Fruit fly (Drosophila melanogaster): Measurements from ENCODE around the gene Mur89F.
A peak's percentile ranks its signal among the peaks of the same experiment; 100 is the strongest.

Mur89F gene

dm6 chr3R:17202080-17202785 is at the start of gene Mur89F:
TSS of gene Mur89F (minus strand) at chr3R:17202130.
- TF ChIP-seq CTCF (optimal IDR thresholded peaks at IDR 0.05) (no peak), CG8478 (optimal IDR thresholded peaks at IDR 0.05) (no peak)

dm6 chr3R:17251271-17251670 is 49.3 kb upstream of the Mur89F start:
- TF ChIP-seq CG8478 (optimal IDR thresholded peaks at IDR 0.05) (no peak), CTCF (optimal IDR thresholded peaks at IDR 0.05) (no peak)

- TF ChIP-seq CTCF (optimal IDR thresholded peaks at IDR 0.05) (no peak), CG8478 (optimal IDR thresholded peaks at IDR 0.05) (no peak)
Measured at dm6 chr3R:17249233-17249632, 47.3 kb upstream of the Mur89F start.

DNA sequence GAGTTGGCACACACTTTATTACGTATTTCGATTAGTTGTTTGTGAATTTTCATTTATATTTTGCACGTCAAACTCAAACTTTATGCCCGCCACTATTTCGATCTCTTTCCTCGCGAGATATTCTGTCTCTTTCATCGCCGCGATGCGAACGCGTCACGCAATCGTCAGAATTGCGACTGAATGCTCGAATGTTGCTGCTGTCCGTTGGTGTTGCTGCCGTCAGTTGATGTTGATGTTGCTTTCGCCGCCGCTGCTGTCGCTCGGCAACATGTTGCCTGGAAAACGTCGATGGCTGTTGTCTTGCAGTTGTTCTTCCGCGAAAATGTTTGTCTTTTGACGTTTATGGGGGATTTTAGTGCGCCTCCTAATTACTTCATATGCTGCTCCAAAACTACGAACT is 45.8 kb upstream of the Mur89F start:
- TF ChIP-seq CG8478 (optimal IDR thresholded peaks at IDR 0.05) (no peak), CTCF (optimal IDR thresholded peaks at IDR 0.05) (no peak)

dm6 chr3R:17236936-17237335 is 35.0 kb upstream of the Mur89F start:
- no peak for TF ChIP-seq CG8478 (optimal IDR thresholded peaks at IDR 0.05)
- TF ChIP-seq CTCF (optimal IDR thresholded peaks at IDR 0.05): no peak

DNA sequence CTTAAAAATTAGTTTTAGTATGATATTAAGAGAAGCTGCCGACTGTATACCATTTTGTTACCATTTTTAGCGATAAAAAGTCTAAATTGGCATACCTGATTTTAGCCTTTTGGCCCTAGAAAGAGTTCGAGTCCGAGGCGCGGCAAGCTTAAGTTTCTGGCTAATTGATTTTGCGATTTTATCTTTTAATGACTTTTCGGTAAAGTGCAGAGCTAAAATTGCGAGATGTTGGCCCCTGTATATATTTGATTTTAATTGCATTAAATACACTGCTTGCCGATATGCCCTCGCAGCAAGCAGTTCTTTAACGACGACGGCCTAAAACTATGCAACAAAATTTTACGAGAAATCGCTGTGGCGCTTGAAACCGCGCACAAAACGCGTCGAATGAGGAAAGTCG is 29.6 kb upstream of the Mur89F start:
- no peak for TF ChIP-seq CG8478 (optimal IDR thresholded peaks at IDR 0.05)
- peak; percentile 39 to 47 for TF ChIP-seq CTCF (optimal IDR thresholded peaks at IDR 0.05)

dm6 chr3R:17222974-17223373 is 21.0 kb upstream of the Mur89F start, which contains the start of gene CG31262:
TSS of gene CG31262 (minus strand) at chr3R:17223074.
- no peak for TF ChIP-seq CTCF (optimal IDR thresholded peaks at IDR 0.05)
- no peak for TF ChIP-seq CG8478 (optimal IDR thresholded peaks at IDR 0.05)

- TF ChIP-seq CG8478 (optimal IDR thresholded peaks at IDR 0.05) (no peak), CTCF (optimal IDR thresholded peaks at IDR 0.05) (no peak)
Measured at dm6 chr3R:17219927-17220326, 18.0 kb upstream of the Mur89F start.

- TF ChIP-seq CTCF (optimal IDR thresholded peaks at IDR 0.05) (no peak), CG8478 (optimal IDR thresholded peaks at IDR 0.05) (no peak)
Measured at dm6 chr3R:17209990-17210389, 8.1 kb upstream of the Mur89F start.

DNA sequence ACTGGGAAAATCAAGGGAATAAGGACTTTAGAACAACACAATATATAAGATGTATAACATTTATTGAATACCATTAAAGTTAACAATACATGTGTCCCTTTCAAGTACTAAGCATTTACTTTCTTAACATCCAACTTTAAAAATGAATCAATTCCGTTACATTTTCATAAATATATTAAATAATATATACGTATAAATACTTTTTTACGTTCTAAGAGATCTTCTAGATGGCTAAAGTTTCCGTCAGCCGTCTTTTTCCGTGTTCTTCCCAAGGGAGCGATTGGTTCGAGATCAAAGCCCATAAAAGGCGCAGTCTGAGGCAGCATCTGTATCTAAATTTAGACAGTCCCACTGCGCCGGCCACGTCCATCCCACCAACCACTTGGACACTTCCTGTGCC is 4.9 kb upstream of the Mur89F start:
- TF ChIP-seq CTCF (optimal IDR thresholded peaks at IDR 0.05) (no peak), CG8478 (optimal IDR thresholded peaks at IDR 0.05) (no peak)

DNA sequence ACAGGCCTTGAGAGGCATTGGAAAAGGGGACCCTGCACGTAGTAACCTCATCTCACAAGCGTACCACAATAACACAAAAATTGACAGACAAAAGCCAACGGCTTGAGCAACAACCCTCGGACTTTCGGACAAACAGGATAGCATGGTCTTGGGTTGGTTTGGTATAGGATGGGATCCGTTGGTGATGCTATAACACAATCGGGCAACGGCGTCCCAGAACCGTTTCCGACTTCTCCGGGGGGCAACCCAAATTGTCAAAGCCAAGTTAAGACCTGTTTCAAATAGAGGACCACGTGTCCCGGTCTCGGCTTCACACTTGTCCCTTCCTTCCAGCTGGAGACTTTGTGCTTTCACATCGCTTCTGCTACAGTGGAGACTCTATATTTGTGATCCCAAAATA is 4.3 kb downstream of the Mur89F start:
- no peak for TF ChIP-seq CG8478 (optimal IDR thresholded peaks at IDR 0.05)
- no peak for TF ChIP-seq CTCF (optimal IDR thresholded peaks at IDR 0.05)

DNA sequence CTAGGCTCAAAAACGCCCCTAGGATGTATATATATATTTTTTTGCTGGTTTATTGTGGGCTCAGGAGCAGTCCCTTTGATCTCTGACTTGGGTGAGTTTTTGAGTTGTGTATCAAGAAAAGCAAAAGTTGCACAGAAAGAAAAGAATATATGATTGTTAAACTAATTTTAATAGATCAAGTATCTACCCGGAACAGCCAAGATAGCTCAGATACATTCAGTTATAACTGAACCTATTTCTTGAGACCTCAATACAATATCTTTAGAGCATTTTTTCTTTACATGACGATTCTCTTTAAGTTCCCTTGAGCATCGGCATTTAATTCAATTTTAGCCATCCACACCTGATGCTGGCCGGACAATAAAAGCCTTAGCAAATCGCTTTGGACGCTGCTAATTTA is 8.3 kb downstream of the Mur89F start:
- TF ChIP-seq CTCF (optimal IDR thresholded peaks at IDR 0.05) (no peak), CG8478 (optimal IDR thresholded peaks at IDR 0.05) (no peak)

dm6 chr3R:17192009-17192408 is 9.9 kb downstream of the Mur89F start:
- no peak for TF ChIP-seq CG8478 (optimal IDR thresholded peaks at IDR 0.05)
- no peak for TF ChIP-seq CTCF (optimal IDR thresholded peaks at IDR 0.05)

- TF ChIP-seq CG8478 (optimal IDR thresholded peaks at IDR 0.05) (no peak), CTCF (optimal IDR thresholded peaks at IDR 0.05) (no peak)
Measured at dm6 chr3R:17178140-17178539, 23.8 kb downstream of the Mur89F start.

dm6 chr3R:17151376-17152026 is 50.4 kb downstream of the Mur89F start, which contains the start of gene CG5292:
TSS of gene CG5292 (plus strand) at chr3R:17151861.
- peak in 1 of 2 experiments; percentile 24 for TF ChIP-seq CTCF (optimal IDR thresholded peaks at IDR 0.05)
- no peak for TF ChIP-seq CG8478 (optimal IDR thresholded peaks at IDR 0.05)

dm6 chr3R:17150287-17150686 is 51.6 kb downstream of the Mur89F start, which contains the start of gene Smug:
TSS of gene Smug (plus strand) at chr3R:17150587.
- TF ChIP-seq CTCF (optimal IDR thresholded peaks at IDR 0.05) (no peak), CG8478 (optimal IDR thresholded peaks at IDR 0.05) (no peak)

Data from S2 (cell line).